Worm (Caenorhabditis elegans) whole organism, L3 larva: ENCODE measurements around the gene myo-2.

Experiments used
- ama-1 ChIP-seq: fragments of 150-350 bp; optimal IDR thresholded peaks from 2 replicates; lab custom pipeline; 2018
- ceh-16 ChIP-seq: sonication (generic microtip); optimal IDR thresholded peaks from 2 replicates; lab custom pipeline; 2017; ENCODE audit warnings: missing biosample characterization, missing genetic modification characterization
- egl-27 ChIP-seq: sonication (generic microtip); optimal IDR thresholded peaks from 4 replicates; lab custom pipeline; 2017; ENCODE audit warnings: missing biosample characterization, missing genetic modification reagents, missing genetic modification characterization
- elt-3 ChIP-seq, 3 experiments: fragments of 150-350 bp in 1 of 3; sonication (generic microtip) in 2 of 3; optimal IDR thresholded peaks; 2 replicates in 2 of 3; 4 replicates in 1 of 3; lab custom pipeline; 2014 to 2017; ENCODE audit warnings: missing biosample characterization in 3 of 3, missing genetic modification characterization in 3 of 3
- eor-1 ChIP-seq, 2 experiments: fragments of 150-350 bp; optimal IDR thresholded peaks; 2 replicates each; lab custom pipeline; 2014 to 2018; ENCODE audit warnings: missing biosample characterization in 2 of 2, missing genetic modification characterization in 2 of 2
- mml-1 ChIP-seq: fragments of 150-350 bp; sonication (generic microtip); optimal IDR thresholded peaks from 3 replicates; lab custom pipeline; 2014; ENCODE audit warnings: missing biosample characterization, missing genetic modification characterization
- nhr-12 ChIP-seq: fragments of 150-350 bp; optimal IDR thresholded peaks from 2 replicates; lab custom pipeline; 2014; ENCODE audit warnings: missing biosample characterization, missing genetic modification characterization
- nhr-28 ChIP-seq: fragments of 150-350 bp; optimal IDR thresholded peaks from 2 replicates; lab custom pipeline; 2014; ENCODE audit warnings: missing biosample characterization, missing genetic modification characterization
- pha-4 ChIP-seq: fragments of 150-350 bp; optimal IDR thresholded peaks from 2 replicates; lab custom pipeline; 2014; ENCODE audit warnings: missing biosample characterization, missing genetic modification reagents, missing genetic modification characterization
- snpc-4 ChIP-seq: fragments of 150-350 bp; optimal IDR thresholded peaks from 2 replicates; lab custom pipeline; 2014; ENCODE audit warnings: missing biosample characterization, missing genetic modification characterization
- tbx-2 ChIP-seq: sonication (generic microtip); optimal IDR thresholded peaks from 2 replicates; lab custom pipeline; 2016; ENCODE audit warnings: mild to moderate bottlenecking, missing genetic modification characterization, missing compliant biosample characterization
- unc-62 ChIP-seq: fragments of 150-350 bp; sonication (generic microtip); optimal IDR thresholded peaks from 4 replicates; lab custom pipeline; 2014; ENCODE audit warnings: missing biosample characterization, missing genetic modification reagents, missing genetic modification characterization
- zag-1 ChIP-seq: fragments of 150-350 bp; optimal IDR thresholded peaks from 2 replicates; lab custom pipeline; 2014; ENCODE audit warnings: missing biosample characterization, missing genetic modification characterization

- TF ChIP-seq unc-62 (GFP tag; lab: Kevin White, UChicago) (no peak), nhr-12 (no peak), ceh-16 (tag; lab: Kevin White, UChicago) (no peak), zag-1 (tag; lab: Kevin White, UChicago) (no peak), egl-27 (no peak), nhr-28 (tag; lab: Kevin White, UChicago) (no peak), mml-1 (tag; lab: Kevin White, UChicago) (no peak), pha-4 (tag; lab: Kevin White, UChicago) (peak; percentile 3), eor-1 (tag; optimal IDR thresholded peaks at IDR 0.05; lab: Kevin White, UChicago) (no peak), snpc-4 (tag; lab: Kevin White, UChicago) (no peak), elt-3 (tag; optimal IDR thresholded peaks at IDR 0.05; lab: Kevin White, UChicago) (no peak), tbx-2 (no peak), ama-1 (lab: Kevin White, UChicago) (no peak)
Observed at ce11 chrX:12452143-12452570, 15.7 kb upstream of the myo-2 start.
